Worm (Caenorhabditis elegans) whole organism, L3 larva: ENCODE measurements around the gene lact-1.
A peak's percentile ranks its signal among the peaks of the same experiment; 100 is the strongest.

Experiments used
- R02D3.7 ChIP-seq: fragments of 150-350 bp; optimal IDR thresholded peaks from 2 replicates; lab custom pipeline; 2014; ENCODE audit warnings: missing biosample characterization, missing genetic modification characterization
- ZK546.5 ChIP-seq: sonication (generic microtip); optimal IDR thresholded peaks from 2 replicates; lab custom pipeline; 2017; ENCODE audit warnings: missing biosample characterization, missing genetic modification characterization
- aly-2 ChIP-seq: fragments of 150-350 bp; optimal IDR thresholded peaks from 2 replicates; lab custom pipeline; 2014; ENCODE audit warnings: missing biosample characterization, missing genetic modification characterization
- ama-1 ChIP-seq: fragments of 150-350 bp; optimal IDR thresholded peaks from 2 replicates; lab custom pipeline; 2018
- ceh-16 ChIP-seq: sonication (generic microtip); optimal IDR thresholded peaks from 2 replicates; lab custom pipeline; 2017; ENCODE audit warnings: missing biosample characterization, missing genetic modification characterization
- ceh-28 ChIP-seq: fragments of 150-350 bp; optimal IDR thresholded peaks from 2 replicates; lab custom pipeline; 2014; ENCODE audit warnings: missing biosample characterization, missing genetic modification reagents, missing genetic modification characterization
- ceh-82 ChIP-seq: fragments of 150-350 bp; optimal IDR thresholded peaks from 2 replicates; lab custom pipeline; 2014; ENCODE audit warnings: missing biosample characterization, missing genetic modification characterization
- ceh-9 ChIP-seq: sonication (generic microtip); optimal IDR thresholded peaks from 2 replicates; lab custom pipeline; 2018; ENCODE audit warnings: missing biosample characterization, missing genetic modification characterization
- daf-12 ChIP-seq: fragments of 150-350 bp; optimal IDR thresholded peaks from 2 replicates; lab custom pipeline; 2014; ENCODE audit warnings: missing biosample characterization, missing genetic modification reagents, missing genetic modification characterization
- egl-27 ChIP-seq: sonication (generic microtip); optimal IDR thresholded peaks from 4 replicates; lab custom pipeline; 2017; ENCODE audit warnings: missing biosample characterization, missing genetic modification reagents, missing genetic modification characterization
- egl-5 ChIP-seq: fragments of 150-350 bp; optimal IDR thresholded peaks from 2 replicates; lab custom pipeline; 2017; ENCODE audit warnings: missing biosample characterization, missing genetic modification reagents, missing genetic modification characterization, inconsistent platforms
- elt-1 ChIP-seq: fragments of 150-350 bp; optimal IDR thresholded peaks from 2 replicates; lab custom pipeline; 2014; ENCODE audit warnings: missing biosample characterization, missing genetic modification characterization
- elt-2 ChIP-seq: sonication (generic microtip); optimal IDR thresholded peaks from 2 replicates; lab custom pipeline; 2016; ENCODE audit warnings: missing genetic modification reagents, mild to moderate bottlenecking, missing genetic modification characterization, missing compliant biosample characterization
- elt-3 ChIP-seq, 3 experiments: fragments of 150-350 bp in 1 of 3; sonication (generic microtip) in 2 of 3; optimal IDR thresholded peaks; 2 replicates in 2 of 3; 4 replicates in 1 of 3; lab custom pipeline; 2014 to 2017; ENCODE audit warnings: missing biosample characterization in 3 of 3, missing genetic modification characterization in 3 of 3
- eor-1 ChIP-seq, 2 experiments: fragments of 150-350 bp; optimal IDR thresholded peaks; 2 replicates each; lab custom pipeline; 2014 to 2018; ENCODE audit warnings: missing biosample characterization in 2 of 2, missing genetic modification characterization in 2 of 2
- fkh-10 ChIP-seq: sonication (generic microtip); optimal IDR thresholded peaks from 2 replicates; lab custom pipeline; 2017; ENCODE audit warnings: missing biosample characterization, missing genetic modification reagents, missing genetic modification characterization
- fkh-2 ChIP-seq: fragments of 150-350 bp; optimal IDR thresholded peaks from 2 replicates; lab custom pipeline; 2014; ENCODE audit warnings: missing biosample characterization, missing genetic modification reagents, missing genetic modification characterization
- hmg-11 ChIP-seq: sonication (generic microtip); optimal IDR thresholded peaks from 2 replicates; lab custom pipeline; 2016; ENCODE audit warnings: missing genetic modification characterization, missing compliant biosample characterization
- jun-1 ChIP-seq: fragments of 150-350 bp; optimal IDR thresholded peaks from 2 replicates; lab custom pipeline; 2014; ENCODE audit warnings: missing biosample characterization, missing genetic modification reagents, missing genetic modification characterization
- lin-15B ChIP-seq: fragments of 150-350 bp; optimal IDR thresholded peaks from 2 replicates; lab custom pipeline; 2014; ENCODE audit warnings: missing biosample characterization, missing genetic modification characterization
- lin-39 ChIP-seq: fragments of 150-350 bp; optimal IDR thresholded peaks from 2 replicates; lab custom pipeline; 2018; ENCODE audit warnings: missing biosample characterization, missing genetic modification reagents, missing genetic modification characterization
- lsy-12 ChIP-seq: sonication (generic microtip); optimal IDR thresholded peaks from 2 replicates; lab custom pipeline; 2016; ENCODE audit warnings: mild to moderate bottlenecking, missing genetic modification characterization, missing compliant biosample characterization
- mdl-1 ChIP-seq: fragments of 150-350 bp; optimal IDR thresholded peaks from 2 replicates; lab custom pipeline; 2014; ENCODE audit warnings: missing biosample characterization, missing genetic modification characterization
- mml-1 ChIP-seq: fragments of 150-350 bp; sonication (generic microtip); optimal IDR thresholded peaks from 3 replicates; lab custom pipeline; 2014; ENCODE audit warnings: missing biosample characterization, missing genetic modification characterization
- nfya-1 ChIP-seq: sonication (generic microtip); optimal IDR thresholded peaks from 2 replicates; lab custom pipeline; 2017; ENCODE audit warnings: missing genetic modification characterization, mild to moderate bottlenecking, missing compliant biosample characterization, antibody characterized with exemption, moderate library complexity; ENCODE audit not compliant: insufficient read depth
- nhr-11 ChIP-seq: fragments of 150-350 bp; optimal IDR thresholded peaks from 2 replicates; lab custom pipeline; 2014; ENCODE audit warnings: missing biosample characterization, missing genetic modification characterization
- nhr-12 ChIP-seq: fragments of 150-350 bp; optimal IDR thresholded peaks from 2 replicates; lab custom pipeline; 2014; ENCODE audit warnings: missing biosample characterization, missing genetic modification characterization
- nhr-23 ChIP-seq: fragments of 150-350 bp; optimal IDR thresholded peaks from 2 replicates; lab custom pipeline; 2014; ENCODE audit warnings: missing biosample characterization, missing genetic modification reagents, missing genetic modification characterization
- nhr-237 ChIP-seq: fragments of 150-350 bp; optimal IDR thresholded peaks from 2 replicates; lab custom pipeline; 2014; ENCODE audit warnings: missing biosample characterization, missing genetic modification characterization
- nhr-25 ChIP-seq: sonication (generic microtip); optimal IDR thresholded peaks from 2 replicates; lab custom pipeline; 2017; ENCODE audit warnings: missing biosample characterization, missing genetic modification characterization
- nhr-28 ChIP-seq: fragments of 150-350 bp; optimal IDR thresholded peaks from 2 replicates; lab custom pipeline; 2014; ENCODE audit warnings: missing biosample characterization, missing genetic modification characterization
- nhr-43 ChIP-seq: sonication (generic microtip); optimal IDR thresholded peaks from 2 replicates; lab custom pipeline; 2016; ENCODE audit warnings: mild to moderate bottlenecking, missing genetic modification characterization, missing compliant biosample characterization; ENCODE audit not compliant: poor library complexity, severe bottlenecking
- nhr-67 ChIP-seq: fragments of 150-350 bp; optimal IDR thresholded peaks from 2 replicates; lab custom pipeline; 2014; ENCODE audit warnings: missing biosample characterization, missing genetic modification characterization
- nhr-76 ChIP-seq: fragments of 150-350 bp; sonication (generic microtip); optimal IDR thresholded peaks from 5 replicates; lab custom pipeline; 2014; ENCODE audit warnings: missing biosample characterization, missing genetic modification characterization
- nhr-77 ChIP-seq: fragments of 150-350 bp; optimal IDR thresholded peaks from 2 replicates; lab custom pipeline; 2014; ENCODE audit warnings: missing biosample characterization, missing genetic modification characterization
- pha-4 ChIP-seq: fragments of 150-350 bp; optimal IDR thresholded peaks from 2 replicates; lab custom pipeline; 2014; ENCODE audit warnings: missing biosample characterization, missing genetic modification reagents, missing genetic modification characterization
- pqm-1 ChIP-seq: fragments of 150-350 bp; optimal IDR thresholded peaks from 2 replicates; lab custom pipeline; 2017; ENCODE audit warnings: missing biosample characterization, missing genetic modification characterization, inconsistent platforms
- sea-2 ChIP-seq: fragments of 150-350 bp; sonication (generic microtip); optimal IDR thresholded peaks from 4 replicates; lab custom pipeline; 2014; ENCODE audit warnings: missing biosample characterization, missing genetic modification reagents, missing genetic modification characterization
- skn-1 ChIP-seq: fragments of 150-350 bp; optimal IDR thresholded peaks from 2 replicates; lab custom pipeline; 2014; ENCODE audit warnings: missing biosample characterization, missing genetic modification characterization
- snpc-4 ChIP-seq: fragments of 150-350 bp; optimal IDR thresholded peaks from 2 replicates; lab custom pipeline; 2014; ENCODE audit warnings: missing biosample characterization, missing genetic modification characterization
- tbx-2 ChIP-seq: sonication (generic microtip); optimal IDR thresholded peaks from 2 replicates; lab custom pipeline; 2016; ENCODE audit warnings: mild to moderate bottlenecking, missing genetic modification characterization, missing compliant biosample characterization
- zag-1 ChIP-seq: fragments of 150-350 bp; optimal IDR thresholded peaks from 2 replicates; lab custom pipeline; 2014; ENCODE audit warnings: missing biosample characterization, missing genetic modification characterization
- ztf-4 ChIP-seq: fragments of 150-350 bp; optimal IDR thresholded peaks from 2 replicates; lab custom pipeline; 2014; ENCODE audit warnings: missing biosample characterization, missing genetic modification characterization

Gene lact-1

DNA sequence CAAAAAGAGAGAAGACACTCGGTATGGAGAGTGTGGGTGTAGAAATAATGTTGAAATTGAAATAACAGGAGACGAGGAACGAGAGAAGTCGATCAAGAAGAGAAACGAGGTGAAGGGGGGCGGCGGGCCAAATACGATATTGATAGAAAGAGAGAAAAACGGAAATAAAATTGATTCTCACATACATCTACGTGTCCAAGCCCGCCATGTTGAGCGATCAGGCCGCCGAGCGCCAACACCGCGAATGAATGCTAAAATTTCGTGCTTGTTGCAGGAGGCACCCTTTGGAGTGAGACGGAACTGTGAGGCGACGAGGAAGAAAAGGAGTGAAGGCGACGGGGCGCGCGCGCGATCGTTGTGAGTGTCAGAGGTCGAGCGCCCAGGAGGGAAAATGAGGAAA, 17.3 kb downstream of the lact-1 start, which contains the start of gene F46H5.7:
TSS of gene F46H5.7 (minus strand) at position 106 of the 400 bp plus-strand sequence.
- TF ChIP-seq pha-4 (tag; lab: Kevin White, UChicago): no peak
- peak; percentile 24 for TF ChIP-seq pqm-1 (tag; lab: Kevin White, UChicago)
- peak; percentile 63 for TF ChIP-seq elt-2 (tag; lab: Kevin White, UChicago)
- TF ChIP-seq, all 47 proteins: peak for 2

ce11 chrX:7242119-7242518, 18.1 kb downstream of the lact-1 start:
- TF ChIP-seq nhr-23 (tag; lab: Kevin White, UChicago) (peak; percentile 24), nhr-43 (tag; lab: Kevin White, UChicago) (peak; percentile 46), tbx-2 (tag; lab: Kevin White, UChicago) (no peak)

ce11 chrX:7238562-7238961, 21.6 kb downstream of the lact-1 start, which contains the start of gene F46H5.3:
Gene F46H5.3 (minus strand): TSS chrX:7238662.
- no peak for TF ChIP-seq ama-1 (lab: Kevin White, UChicago)
- TF ChIP-seq elt-2 (tag; lab: Kevin White, UChicago): peak; percentile 18

- peak; percentile 27 for TF ChIP-seq egl-5 (tag; lab: Kevin White, UChicago)
- TF ChIP-seq nhr-11: peak; percentile 29
- TF ChIP-seq nhr-76 (tag; lab: Kevin White, UChicago): no peak
- peak; percentile 59 for TF ChIP-seq lin-39 (tag; lab: Kevin White, UChicago)
- TF ChIP-seq R02D3.7 (tag; lab: Kevin White, UChicago): no peak
- peak; percentile 27 for TF ChIP-seq nfya-1
- no peak for TF ChIP-seq snpc-4 (tag; lab: Kevin White, UChicago)
Observed at ce11 chrX:7236717-7237116, 23.5 kb downstream of the lact-1 start.

ce11 chrX:7234723-7235203, 25.4 kb downstream of the lact-1 start:
- TF ChIP-seq sea-2 (GFP tag; lab: Kevin White, UChicago): no peak
- TF ChIP-seq skn-1 (tag; lab: Kevin White, UChicago): no peak
- no peak for TF ChIP-seq eor-1 (tag; optimal IDR thresholded peaks at IDR 0.05; lab: Kevin White, UChicago)
- no peak for TF ChIP-seq nhr-237 (tag; lab: Kevin White, UChicago)
- no peak for TF ChIP-seq jun-1 (tag; lab: Kevin White, UChicago)
- TF ChIP-seq egl-5 (tag; lab: Kevin White, UChicago): peak; percentile 41
- no peak for TF ChIP-seq daf-12 (tag; lab: Kevin White, UChicago)
- TF ChIP-seq R02D3.7 (tag; lab: Kevin White, UChicago): no peak
- no peak for TF ChIP-seq nhr-28
- TF ChIP-seq nhr-25 (tag; lab: Kevin White, UChicago): no peak
- peak; percentile 78 for TF ChIP-seq nfya-1
- TF ChIP-seq zag-1 (tag; lab: Kevin White, UChicago): peak; percentile 17
- no peak for TF ChIP-seq lin-15B (tag; lab: Kevin White, UChicago)
- TF ChIP-seq fkh-2 (tag; lab: Kevin White, UChicago): peak; percentile 44
- TF ChIP-seq nhr-67 (tag; lab: Kevin White, UChicago): no peak
- TF ChIP-seq ceh-82 (tag; lab: Kevin White, UChicago): no peak
- TF ChIP-seq nhr-11: no peak
- no peak for TF ChIP-seq mml-1 (tag; lab: Kevin White, UChicago)
- TF ChIP-seq hmg-11 (tag; lab: Kevin White, UChicago): peak; percentile 55
- TF ChIP-seq ceh-28 (tag; lab: Kevin White, UChicago): no peak
- TF ChIP-seq lsy-12 (tag; lab: Kevin White, UChicago): peak; percentile 53
- peak; percentile 38 for TF ChIP-seq elt-2 (tag; lab: Kevin White, UChicago)
- TF ChIP-seq pqm-1 (tag; lab: Kevin White, UChicago): no peak
- no peak for TF ChIP-seq nhr-43 (tag; lab: Kevin White, UChicago)
- TF ChIP-seq elt-1 (tag; lab: Kevin White, UChicago): no peak
- no peak for TF ChIP-seq snpc-4 (tag; lab: Kevin White, UChicago)
- TF ChIP-seq ZK546.5 (tag; lab: Kevin White, UChicago): no peak
- peak; percentile 41 for TF ChIP-seq ama-1 (lab: Kevin White, UChicago)
- no peak for TF ChIP-seq ceh-9 (tag; lab: Kevin White, UChicago)
- no peak for TF ChIP-seq nhr-77 (tag; lab: Kevin White, UChicago)
- TF ChIP-seq ceh-16: no peak
- TF ChIP-seq elt-3 (tag; optimal IDR thresholded peaks at IDR 0.05; lab: Kevin White, UChicago): no peak
- peak; percentile 38 for TF ChIP-seq pha-4 (tag; lab: Kevin White, UChicago)
- TF ChIP-seq aly-2 (tag; lab: Kevin White, UChicago): no peak
- peak; percentile 58 for TF ChIP-seq lin-39 (tag; lab: Kevin White, UChicago)
- no peak for TF ChIP-seq nhr-12 (tag; lab: Kevin White, UChicago)
- TF ChIP-seq tbx-2 (tag; lab: Kevin White, UChicago): peak; percentile 33
- no peak for TF ChIP-seq mdl-1 (tag; lab: Kevin White, UChicago)
- no peak for TF ChIP-seq ztf-4
- peak; percentile 92 for TF ChIP-seq fkh-10 (GFP tag; lab: Kevin White, UChicago)
- TF ChIP-seq egl-27 (tag; lab: Kevin White, UChicago): no peak
- no peak for TF ChIP-seq nhr-23 (tag; lab: Kevin White, UChicago)
- no peak for TF ChIP-seq nhr-76 (tag; lab: Kevin White, UChicago)
